Worm (Caenorhabditis elegans): Measurements from ENCODE around the gene B0244.7.

ce11 chrIII:5782080-5782479, 50.8 kb downstream of the B0244.7 start:
- no peak for TF ChIP-seq pqm-1 (tag; optimal IDR thresholded peaks at IDR 0.05)
- no peak for TF ChIP-seq elt-2 (tag; optimal IDR thresholded peaks at IDR 0.05)
- no peak for TF ChIP-seq ceh-16 (tag; optimal IDR thresholded peaks at IDR 0.05)
- no peak for TF ChIP-seq egl-27 (tag; optimal IDR thresholded peaks at IDR 0.05)
- no peak for TF ChIP-seq ceh-82 (tag; optimal IDR thresholded peaks at IDR 0.05)
- TF ChIP-seq lsy-12 (tag; optimal IDR thresholded peaks at IDR 0.05), result no peak
- TF ChIP-seq ZK546.5 (tag; optimal IDR thresholded peaks at IDR 0.05), result no peak
- TF ChIP-seq ama-1 (optimal IDR thresholded peaks at IDR 0.05), result no peak
- no peak for TF ChIP-seq nhr-237 (tag; optimal IDR thresholded peaks at IDR 0.05)
- TF ChIP-seq nhr-76 (tag; optimal IDR thresholded peaks at IDR 0.05), result no peak
- no peak for TF ChIP-seq unc-39 (tag; optimal IDR thresholded peaks at IDR 0.05)
- no peak for TF ChIP-seq nhr-28 (tag; optimal IDR thresholded peaks at IDR 0.05)

All from whole organism, L3 larva.